Worm (Caenorhabditis elegans): ENCODE results near the gene cutl-21.

DNA sequence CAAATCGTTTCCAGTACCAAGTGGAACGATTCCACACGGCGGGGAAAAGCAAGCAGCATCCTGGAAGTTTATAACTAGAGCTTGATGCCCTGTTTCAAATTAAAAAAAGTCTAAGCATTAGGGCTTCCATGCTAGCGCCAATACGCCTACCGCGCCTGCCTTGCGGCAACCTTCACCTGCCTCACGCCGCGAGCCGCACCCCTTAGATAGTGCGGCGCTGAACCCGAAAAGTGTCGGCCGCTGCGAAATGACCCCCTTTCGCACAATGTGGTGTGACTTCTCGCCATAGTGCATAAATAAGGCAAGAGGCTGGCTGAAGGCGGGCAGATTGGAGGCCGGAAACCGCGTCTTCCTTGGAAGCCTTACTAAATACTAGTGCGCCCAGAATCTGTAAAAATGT is 17.7 kb upstream of the cutl-21 start:
- TF ChIP-seq ets-4 (tag; optimal IDR thresholded peaks at IDR 0.05): no peak
- TF ChIP-seq ztf-16 (tag; optimal IDR thresholded peaks at IDR 0.05): no peak
- no peak for TF ChIP-seq hlh-13 (GFP tag; optimal IDR thresholded peaks at IDR 0.05)
- no peak for TF ChIP-seq ama-1 (optimal IDR thresholded peaks at IDR 0.05)
- no peak for TF ChIP-seq hlh-8 (tag; optimal IDR thresholded peaks at IDR 0.05)
- TF ChIP-seq ceh-22 (tag; optimal IDR thresholded peaks at IDR 0.05): no peak
- no peak for TF ChIP-seq ceh-9 (tag; optimal IDR thresholded peaks at IDR 0.05)
- no peak for TF ChIP-seq eyg-1 (tag; optimal IDR thresholded peaks at IDR 0.05)
- no peak for TF ChIP-seq dmd-4 (tag; optimal IDR thresholded peaks at IDR 0.05; ENCODE audit: borderline replicate concordance)
- no peak for TF ChIP-seq unc-3 (GFP tag; conservative IDR thresholded peaks at IDR 0.05)
- no peak for TF ChIP-seq unc-3 (tag; optimal IDR thresholded peaks at IDR 0.05)
- TF ChIP-seq fax-1 (tag; optimal IDR thresholded peaks at IDR 0.05): no peak
- no peak for TF ChIP-seq elt-2 (tag; optimal IDR thresholded peaks at IDR 0.05)
- TF ChIP-seq pat-9 (tag; optimal IDR thresholded peaks at IDR 0.05): no peak
